Worm (Caenorhabditis elegans) whole organism, late embryonic: ENCODE results near the gene mrps-34.

Experiments used
- C08G9.2 ChIP-seq: sonication (generic microtip); optimal IDR thresholded peaks from 2 replicates; lab custom pipeline; 2016; ENCODE audit warnings: mild to moderate bottlenecking, missing genetic modification characterization, moderate library complexity, missing compliant biosample characterization
- F13H6.1 ChIP-seq: sonication (generic microtip); optimal IDR thresholded peaks from 2 replicates; lab custom pipeline; 2016; ENCODE audit warnings: missing genetic modification characterization, missing compliant biosample characterization
- K09A11.1 ChIP-seq: sonication (generic microtip); optimal IDR thresholded peaks from 2 replicates; lab custom pipeline; 2017; ENCODE audit warnings: antibody characterized with exemption, mild to moderate bottlenecking, missing genetic modification characterization, missing compliant biosample characterization; ENCODE audit not compliant: insufficient read depth
- T23F11.4 ChIP-seq: fragments of 200-800 bp; sonication (Bioruptor generic); optimal IDR thresholded peaks from 2 replicates; lab custom pipeline; 2018; ENCODE audit warnings: mild to moderate bottlenecking, missing genetic modification characterization, missing compliant biosample characterization
- ama-1 ChIP-seq: fragments of 150-350 bp; optimal IDR thresholded peaks from 2 replicates; lab custom pipeline; 2014
- ceh-14 ChIP-seq: sonication (generic microtip); optimal IDR thresholded peaks from 2 replicates; lab custom pipeline; 2016; ENCODE audit warnings: missing genotype, missing genetic modification characterization, missing compliant biosample characterization
- ceh-18 ChIP-seq: sonication (generic microtip); optimal IDR thresholded peaks from 2 replicates; lab custom pipeline; 2016; ENCODE audit warnings: missing genetic modification characterization, missing compliant biosample characterization
- ceh-2 ChIP-seq: sonication (generic microtip); optimal IDR thresholded peaks from 2 replicates; lab custom pipeline; 2016; ENCODE audit warnings: missing genotype, missing genetic modification characterization, missing compliant biosample characterization
- ceh-22 ChIP-seq: sonication (generic microtip); optimal IDR thresholded peaks from 2 replicates; lab custom pipeline; 2017; ENCODE audit warnings: missing biosample characterization, missing genetic modification characterization
- ceh-24 ChIP-seq: sonication (generic microtip); optimal IDR thresholded peaks from 2 replicates; lab custom pipeline; 2016; ENCODE audit warnings: mild to moderate bottlenecking, missing genetic modification characterization, missing compliant biosample characterization
- ceh-31 ChIP-seq: sonication (generic microtip); optimal IDR thresholded peaks from 2 replicates; lab custom pipeline; 2016; ENCODE audit warnings: missing genetic modification characterization, missing compliant biosample characterization
- ceh-34 ChIP-seq: sonication (generic microtip); optimal IDR thresholded peaks from 2 replicates; lab custom pipeline; 2016; ENCODE audit warnings: mild to moderate bottlenecking, missing genetic modification characterization, missing compliant biosample characterization
- che-1 ChIP-seq: sonication (generic microtip); optimal IDR thresholded peaks from 2 replicates; lab custom pipeline; 2016; ENCODE audit warnings: mild to moderate bottlenecking, missing genetic modification characterization, missing compliant biosample characterization
- dmd-4 ChIP-seq: sonication (generic microtip); optimal IDR thresholded peaks from 2 replicates; lab custom pipeline; 2016; ENCODE audit warnings: borderline replicate concordance, missing genetic modification characterization, missing compliant biosample characterization
- elt-2 ChIP-seq: sonication (generic microtip); optimal IDR thresholded peaks from 2 replicates; lab custom pipeline; 2016; ENCODE audit warnings: missing genetic modification reagents, missing genetic modification characterization, missing compliant biosample characterization
- ets-4 ChIP-seq: sonication (generic microtip); optimal IDR thresholded peaks from 2 replicates; lab custom pipeline; 2016; ENCODE audit warnings: missing genetic modification characterization, missing compliant biosample characterization
- fax-1 ChIP-seq: sonication (generic microtip); optimal IDR thresholded peaks from 2 replicates; lab custom pipeline; 2016; ENCODE audit warnings: missing genotype, missing genetic modification characterization, missing compliant biosample characterization
- fkh-10 ChIP-seq: fragments of 150-350 bp; optimal IDR thresholded peaks from 2 replicates; lab custom pipeline; 2014; ENCODE audit warnings: missing biosample characterization, missing genetic modification reagents, missing genetic modification characterization
- hlh-30 ChIP-seq: sonication (generic microtip); optimal IDR thresholded peaks from 2 replicates; lab custom pipeline; 2017; ENCODE audit warnings: antibody characterized with exemption, missing genetic modification characterization, missing compliant biosample characterization; ENCODE audit not compliant: insufficient read depth
- hlh-8 ChIP-seq: sonication (generic microtip); optimal IDR thresholded peaks from 2 replicates; lab custom pipeline; 2016; ENCODE audit warnings: missing genotype, missing genetic modification characterization, missing compliant biosample characterization
- lin-11 ChIP-seq: fragments of 200-800 bp; sonication (Bioruptor generic); optimal IDR thresholded peaks from 2 replicates; lab custom pipeline; 2018; ENCODE audit warnings: mild to moderate bottlenecking, missing genetic modification characterization, missing compliant biosample characterization
- madf-2 ChIP-seq: sonication (generic microtip); optimal IDR thresholded peaks from 2 replicates; lab custom pipeline; 2017; ENCODE audit warnings: missing genetic modification characterization, missing compliant biosample characterization
- nfya-1 ChIP-seq: sonication (generic microtip); optimal IDR thresholded peaks from 2 replicates; lab custom pipeline; 2017; ENCODE audit warnings: missing genetic modification characterization, mild to moderate bottlenecking, missing compliant biosample characterization, antibody characterized with exemption, moderate library complexity
- nhr-11 ChIP-seq: fragments of 150-350 bp; optimal IDR thresholded peaks from 2 replicates; lab custom pipeline; 2014; ENCODE audit warnings: missing biosample characterization, missing genetic modification characterization
- nhr-232 ChIP-seq: sonication (generic microtip); optimal IDR thresholded peaks from 2 replicates; lab custom pipeline; 2016; ENCODE audit warnings: missing genetic modification characterization, missing compliant biosample characterization
- pat-9 ChIP-seq: fragments of 200-800 bp; sonication (Bioruptor generic); optimal IDR thresholded peaks from 2 replicates; lab custom pipeline; 2018; ENCODE audit warnings: mild to moderate bottlenecking, missing genetic modification characterization, moderate library complexity, missing compliant biosample characterization
- pax-1 ChIP-seq: fragments of 150-350 bp; optimal IDR thresholded peaks from 2 replicates; lab custom pipeline; 2014; ENCODE audit warnings: missing biosample characterization, missing genetic modification characterization
- pros-1 ChIP-seq: fragments of 150-350 bp; optimal IDR thresholded peaks from 2 replicates; lab custom pipeline; 2014; ENCODE audit warnings: missing biosample characterization, missing genetic modification reagents, missing genetic modification characterization
- ref-2 ChIP-seq: sonication (generic microtip); optimal IDR thresholded peaks from 2 replicates; lab custom pipeline; 2016; ENCODE audit warnings: missing genetic modification characterization, missing compliant biosample characterization
- rnt-1 ChIP-seq: sonication (generic microtip); optimal IDR thresholded peaks from 2 replicates; lab custom pipeline; 2016; ENCODE audit warnings: missing genetic modification characterization, missing compliant biosample characterization
- sdc-2 ChIP-seq: sonication (generic microtip); optimal IDR thresholded peaks from 2 replicates; lab custom pipeline; 2016; ENCODE audit warnings: missing genotype, missing genetic modification characterization, missing compliant biosample characterization
- syd-9 ChIP-seq: sonication (generic microtip); optimal IDR thresholded peaks from 2 replicates; lab custom pipeline; 2016; ENCODE audit warnings: mild to moderate bottlenecking, missing genetic modification characterization, moderate library complexity, missing compliant biosample characterization
- tbx-2 ChIP-seq: sonication (generic microtip); optimal IDR thresholded peaks from 2 replicates; lab custom pipeline; 2016; ENCODE audit warnings: missing genetic modification characterization, missing compliant biosample characterization
- tbx-7 ChIP-seq: sonication (generic microtip); optimal IDR thresholded peaks from 2 replicates; lab custom pipeline; 2016; ENCODE audit warnings: missing genotype, missing genetic modification characterization, missing compliant biosample characterization
- unc-42 ChIP-seq: sonication (generic microtip); optimal IDR thresholded peaks from 2 replicates; lab custom pipeline; 2016; ENCODE audit warnings: missing genotype, missing genetic modification characterization, missing compliant biosample characterization
- unc-55 ChIP-seq: sonication (generic microtip); optimal IDR thresholded peaks from 2 replicates; lab custom pipeline; 2017; ENCODE audit warnings: missing biosample characterization, missing genetic modification reagents, missing genetic modification characterization
- zip-5 ChIP-seq: sonication (generic microtip); optimal IDR thresholded peaks from 2 replicates; lab custom pipeline; 2016; ENCODE audit warnings: missing genetic modification characterization, missing compliant biosample characterization
- ztf-16 ChIP-seq: sonication (generic microtip); optimal IDR thresholded peaks from 2 replicates; lab custom pipeline; 2017; ENCODE audit warnings: missing genetic modification characterization, missing compliant biosample characterization

mrps-34 gene

DNA sequence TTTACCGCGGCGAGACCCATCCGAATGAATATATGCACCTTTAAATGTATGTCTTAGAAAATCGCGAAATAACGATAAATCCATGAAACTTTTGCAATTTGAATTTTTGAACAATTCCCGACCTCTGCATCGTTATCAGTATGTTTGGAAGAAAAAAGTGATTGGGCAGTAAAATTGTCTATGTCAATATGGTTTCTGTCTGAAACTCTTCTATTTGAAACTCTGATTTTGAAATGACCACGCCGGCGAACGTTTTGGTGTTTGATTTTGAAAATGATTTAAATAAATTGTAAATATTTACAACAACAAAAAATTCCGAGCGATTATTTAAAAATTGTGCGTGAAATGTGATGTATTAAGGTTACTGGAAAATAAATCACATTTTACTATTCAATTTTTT is 19.0 kb upstream of the mrps-34 start:
- TF ChIP-seq nfya-1 (tag; lab: Kevin White, UChicago): no peak
- TF ChIP-seq elt-2: peak; percentile 10

ce11 chrIII:4560393-4560890 is 18.2 kb upstream of the mrps-34 start:
- TF ChIP-seq tbx-2 (tag; lab: Kevin White, UChicago) (peak; percentile 48), nfya-1 (tag; lab: Kevin White, UChicago) (peak; percentile 81), F13H6.1 (tag; lab: Kevin White, UChicago) (peak; percentile 41), ceh-31 (tag; lab: Kevin White, UChicago) (peak; percentile 66), ceh-34 (tag; lab: Kevin White, UChicago) (peak; percentile 64), pax-1 (tag; lab: Kevin White, UChicago) (peak; percentile 23), nhr-11 (no peak), ref-2 (tag; lab: Kevin White, UChicago) (no peak), ama-1 (lab: Kevin White, UChicago) (peak; percentile 52), pat-9 (tag; lab: Kevin White, UChicago) (no peak), hlh-30 (tag; lab: Kevin White, UChicago) (peak; percentile 26), fax-1 (tag; lab: Kevin White, UChicago) (no peak), unc-55 (GFP tag; lab: Kevin White, UChicago) (peak; percentile 67), unc-42 (tag; lab: Kevin White, UChicago) (peak; percentile 7), ets-4 (tag; lab: Kevin White, UChicago) (peak; percentile 26)

- TF ChIP-seq K09A11.1 (tag; lab: Kevin White, UChicago): no peak
- peak; percentile 33 for TF ChIP-seq unc-42 (tag; lab: Kevin White, UChicago)
- TF ChIP-seq ref-2 (tag; lab: Kevin White, UChicago): no peak
- no peak for TF ChIP-seq fkh-10 (GFP tag; lab: Kevin White, UChicago)
- no peak for TF ChIP-seq zip-5 (tag; lab: Kevin White, UChicago)
- no peak for TF ChIP-seq C08G9.2 (tag; lab: Kevin White, UChicago)
These were observed 13.1 kb upstream of the mrps-34 start for ce11 chrIII:4555345-4555744.

DNA sequence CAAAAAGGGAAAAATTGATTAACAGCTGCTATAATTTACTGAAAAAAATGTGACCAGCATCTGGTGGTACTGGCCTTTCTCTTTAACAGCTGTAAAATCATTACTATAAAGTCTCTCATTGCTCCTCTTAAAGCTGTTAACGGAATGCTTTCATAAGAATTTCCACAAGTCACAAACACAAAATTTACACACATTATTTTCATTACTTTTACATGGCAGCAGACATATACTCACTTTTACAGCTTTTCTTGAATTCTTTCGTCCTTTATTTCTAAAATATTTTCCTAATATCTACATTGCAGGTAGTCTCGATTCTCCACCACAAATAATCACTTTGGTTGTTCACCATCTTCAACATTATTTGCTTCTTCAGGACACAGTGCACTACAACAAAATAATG is 11.1 kb upstream of the mrps-34 start, which contains the start of gene imph-1:
TSS of gene imph-1 (plus strand) at position 301 of the 400 bp plus-strand sequence.
- TF ChIP-seq madf-2 (tag; lab: Kevin White, UChicago) (no peak), ztf-16 (no peak), lin-11 (tag; lab: Kevin White, UChicago) (no peak), ceh-18 (tag; lab: Kevin White, UChicago) (no peak), T23F11.4 (GFP tag; lab: Kevin White, UChicago) (no peak), F13H6.1 (tag; lab: Kevin White, UChicago) (no peak), ceh-31 (tag; lab: Kevin White, UChicago) (no peak)
- TF ChIP-seq, all 69 proteins: peak for 0

DNA sequence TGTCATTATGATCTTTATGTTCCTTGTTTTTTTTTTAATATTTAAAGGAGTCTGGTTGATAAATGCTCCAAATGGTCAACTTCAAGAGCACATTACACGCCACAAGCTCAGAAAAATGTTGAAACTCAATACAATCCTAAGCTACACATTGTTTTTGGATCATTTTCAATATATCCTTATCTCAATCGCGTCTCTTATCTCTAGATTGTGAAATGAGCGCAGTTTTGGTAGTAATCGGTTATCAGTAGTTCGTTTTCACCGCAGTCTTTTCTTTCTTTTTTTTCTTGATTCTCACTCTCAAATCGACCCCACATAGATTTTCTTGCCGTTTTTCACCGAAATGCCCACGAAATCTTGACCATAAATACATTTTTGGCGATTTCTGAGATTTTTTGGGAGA is 10.6 kb upstream of the mrps-34 start:
- TF ChIP-seq pax-1 (tag; lab: Kevin White, UChicago) (no peak), elt-2 (peak; percentile 55)
- TF ChIP-seq, all 69 proteins: peak for 1

DNA sequence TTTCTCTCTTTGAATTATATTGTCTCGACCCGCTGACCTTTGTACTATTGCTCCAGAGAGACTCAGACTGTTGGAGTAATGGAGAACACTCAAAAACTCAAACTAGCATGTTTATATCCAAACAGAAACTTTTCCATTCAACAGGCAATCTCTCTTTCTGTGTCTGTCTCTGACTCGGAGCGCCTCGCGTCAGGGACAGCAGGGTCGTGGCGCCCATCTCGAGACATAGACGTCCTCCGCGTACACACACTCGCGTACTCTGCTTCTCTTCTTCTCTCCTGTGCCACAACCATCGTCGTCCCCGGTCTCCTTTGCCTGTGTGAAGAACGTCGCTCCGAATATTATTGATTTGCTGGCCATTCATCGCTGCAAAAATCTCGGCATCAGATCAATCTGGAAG is 9.7 kb upstream of the mrps-34 start:
- TF ChIP-seq ceh-14: no peak
- no peak for TF ChIP-seq sdc-2 (tag; lab: Kevin White, UChicago)
- TF ChIP-seq ceh-18 (tag; lab: Kevin White, UChicago): peak; percentile 34
- peak; percentile 25 for TF ChIP-seq ceh-2 (tag; lab: Kevin White, UChicago)

ce11 chrIII:4548739-4549138 is 6.5 kb upstream of the mrps-34 start, which contains the start of gene M88.4:
Gene M88.4 (plus strand): TSS chrIII:4549039.
- TF ChIP-seq ceh-2 (tag; lab: Kevin White, UChicago) (no peak), ceh-24 (no peak), hlh-8 (tag; lab: Kevin White, UChicago) (no peak), ceh-22 (no peak), rnt-1 (no peak), che-1 (tag; lab: Kevin White, UChicago) (no peak), ama-1 (lab: Kevin White, UChicago) (no peak), syd-9 (tag; lab: Kevin White, UChicago) (no peak), nhr-232 (tag; lab: Kevin White, UChicago) (no peak), elt-2 (no peak), tbx-7 (no peak), dmd-4 (no peak), pros-1 (tag; lab: Kevin White, UChicago) (no peak), unc-42 (tag; lab: Kevin White, UChicago) (no peak)
